Fruit fly (Drosophila melanogaster) whole organism, embryonic: ENCODE results near the gene CG43645.
A peak's percentile ranks its signal among the peaks of the same experiment; 100 is the strongest.

Experiments used
- CG10959 ChIP-seq: fragments of 200-800 bp; sonication (Bioruptor generic); IDR thresholded peaks from 2 replicates; pipeline ENCODE4 v1.3.6; 2022; ENCODE audit warnings: missing biosample characterization, missing genetic modification characterization
- CG12744 ChIP-seq: fragments of 200-800 bp; sonication (Bioruptor generic); optimal IDR thresholded peaks from 2 replicates; lab custom pipeline; 2016; ENCODE audit warnings: missing biosample characterization, missing genetic modification characterization
- CG13775 ChIP-seq: fragments of 200-800 bp; sonication (Bioruptor generic); optimal IDR thresholded peaks from 3 replicates; lab custom pipeline; 2017; ENCODE audit warnings: missing biosample characterization, mild to moderate bottlenecking, missing genetic modification characterization
- CG14014 ChIP-seq: fragments of 200-800 bp; sonication (Bioruptor generic); IDR thresholded peaks from 2 replicates; pipeline ENCODE4 v1.3.6; 2022; ENCODE audit warnings: missing biosample characterization, missing genetic modification characterization
- CG1603 ChIP-seq: fragments of 200-800 bp; sonication (Bioruptor generic); optimal IDR thresholded peaks from 2 replicates; lab custom pipeline; 2019; ENCODE audit warnings: missing biosample characterization, mild to moderate bottlenecking, missing genetic modification characterization, moderate library complexity
- CG16779 ChIP-seq: fragments of 200-800 bp; sonication (Bioruptor generic); IDR thresholded peaks from 2 replicates; pipeline ENCODE4 v1.3.6; 2022; ENCODE audit warnings: missing biosample characterization, missing genetic modification characterization
- CG17359 ChIP-seq: fragments of 200-800 bp; sonication (Bioruptor generic); optimal IDR thresholded peaks from 3 replicates; lab custom pipeline; 2018; ENCODE audit warnings: missing biosample characterization, mild to moderate bottlenecking, missing genetic modification characterization, moderate library complexity
- CG17802 ChIP-seq: fragments of 200-800 bp; sonication (Bioruptor generic); optimal IDR thresholded peaks from 2 replicates; lab custom pipeline; 2018; ENCODE audit warnings: missing biosample characterization, mild to moderate bottlenecking, missing genetic modification characterization, moderate library complexity
- CG18764 ChIP-seq: fragments of 200-800 bp; sonication (Bioruptor generic); optimal IDR thresholded peaks from 3 replicates; lab custom pipeline; 2016; ENCODE audit warnings: missing biosample characterization, missing genetic modification characterization
- CG3065 ChIP-seq: fragments of 200-800 bp; sonication (Bioruptor generic); optimal IDR thresholded peaks from 2 replicates; lab custom pipeline; 2016; ENCODE audit warnings: missing biosample characterization, missing genetic modification characterization
- CG31441 ChIP-seq: fragments of 200-800 bp; sonication (Bioruptor generic); IDR thresholded peaks from 2 replicates; pipeline ENCODE4 v1.3.6; 2022; ENCODE audit warnings: missing biosample characterization, missing genetic modification characterization
- CG33213 ChIP-seq: fragments of 200-800 bp; sonication (Bioruptor generic); optimal IDR thresholded peaks from 3 replicates; lab custom pipeline; 2016; ENCODE audit warnings: missing biosample characterization, missing genetic modification characterization
- CG34224 ChIP-seq: fragments of 200-800 bp; sonication (Bioruptor generic); IDR thresholded peaks from 3 replicates; pipeline ENCODE4 v1.3.6; 2022; ENCODE audit warnings: missing biosample characterization, missing genetic modification characterization; ENCODE audit not compliant: partially characterized antibody
- CG3726 ChIP-seq: fragments of 200-800 bp; sonication (Bioruptor generic); IDR thresholded peaks from 3 replicates; pipeline ENCODE4, ENCODE4 v1.3.6; 2022; ENCODE audit warnings: missing biosample characterization, missing genetic modification characterization
- CG6854 ChIP-seq: fragments of 200-800 bp; sonication (Bioruptor generic); optimal IDR thresholded peaks from 3 replicates; lab custom pipeline; 2017; ENCODE audit warnings: missing biosample characterization, mild to moderate bottlenecking, missing genetic modification characterization
- CG8359 ChIP-seq: fragments of 200-800 bp; sonication (Bioruptor generic); optimal IDR thresholded peaks from 2 replicates; lab custom pipeline; 2017; ENCODE audit warnings: missing biosample characterization, mild to moderate bottlenecking, missing genetic modification characterization, borderline replicate concordance
- CG8924 ChIP-seq: fragments of 200-800 bp; optimal IDR thresholded peaks from 3 replicates; lab custom pipeline; 2019; ENCODE audit warnings: missing biosample characterization, mild to moderate bottlenecking, missing genetic modification characterization, moderate library complexity
- CG9437 ChIP-seq: fragments of 200-800 bp; sonication (Bioruptor generic); optimal IDR thresholded peaks from 2 replicates; lab custom pipeline; 2018; ENCODE audit warnings: missing biosample characterization, mild to moderate bottlenecking, missing genetic modification characterization
- CG9932 ChIP-seq: fragments of 200-800 bp; sonication (Bioruptor generic); IDR thresholded peaks from 2 replicates; pipeline ENCODE4 v1.3.6; 2022; ENCODE audit warnings: missing biosample characterization, missing genetic modification characterization
- D ChIP-seq, 2 experiments: fragments of 200-800 bp in 1 of 2; fragments of >200 bp in 1 of 2; sonication (Bioruptor generic) in 1 of 2; optimal IDR thresholded peaks; 2 replicates in 1 of 2; 3 replicates in 1 of 2; lab custom pipeline; 2017; ENCODE audit warnings: mild to moderate bottlenecking in 1 of 2, missing biosample characterization in 1 of 2, missing genetic modification characterization in 1 of 2, missing genetic modification reagents in 1 of 2
- Dbx ChIP-seq: fragments of 200-800 bp; sonication (Bioruptor generic); IDR thresholded peaks from 3 replicates; pipeline ENCODE4 v1.3.6; 2022; ENCODE audit warnings: missing biosample characterization, missing genetic modification characterization
- Drgx ChIP-seq: fragments of 200-800 bp; sonication (Bioruptor generic); IDR thresholded peaks from 2 replicates; pipeline ENCODE4 v1.3.6; 2022; ENCODE audit warnings: missing biosample characterization, missing genetic modification characterization
- HHEX ChIP-seq: fragments of 200-800 bp; sonication (Bioruptor generic); optimal IDR thresholded peaks from 3 replicates; lab custom pipeline; 2017; ENCODE audit warnings: missing biosample characterization, mild to moderate bottlenecking, missing genetic modification characterization, missing genetic modification reagents
- HLHmδ ChIP-seq: fragments of 200-800 bp; sonication (Bioruptor generic); optimal IDR thresholded peaks from 2 replicates; lab custom pipeline; 2018; ENCODE audit warnings: missing biosample characterization, mild to moderate bottlenecking, missing genetic modification characterization, moderate library complexity
- HmgD ChIP-seq: fragments of 200-800 bp; sonication (Bioruptor generic); optimal IDR thresholded peaks from 3 replicates; lab custom pipeline; 2016; ENCODE audit warnings: missing biosample characterization, missing genetic modification characterization
- Hmx ChIP-seq: fragments of 200-800 bp; sonication (Bioruptor generic); optimal IDR thresholded peaks from 2 replicates; lab custom pipeline; 2016; ENCODE audit warnings: missing biosample characterization, missing genetic modification characterization
- Hr78 ChIP-seq, 2 experiments: fragments of 200-800 bp in 1 of 2; fragments of >200 bp in 1 of 2; sonication (Bioruptor generic) in 1 of 2; optimal IDR thresholded peaks; 2 replicates each; lab custom pipeline; 2017 to 2019; ENCODE audit warnings: missing biosample characterization in 2 of 2, missing genetic modification characterization in 2 of 2, mild to moderate bottlenecking in 1 of 2, moderate library complexity in 1 of 2
- MBD-R2 ChIP-seq: fragments of 200-800 bp; sonication (Bioruptor generic); IDR thresholded peaks from 2 replicates; pipeline ENCODE4 v1.3.6; 2022; ENCODE audit warnings: missing biosample characterization, missing genetic modification characterization
- Opbp ChIP-seq: fragments of 200-800 bp; sonication (Bioruptor generic); IDR thresholded peaks from 3 replicates; pipeline ENCODE4 v1.3.6; 2022; ENCODE audit warnings: missing biosample characterization, missing genetic modification characterization; ENCODE audit not compliant: partially characterized antibody
- Optix ChIP-seq: fragments of 200-800 bp; sonication (Bioruptor generic); IDR thresholded peaks from 3 replicates; pipeline ENCODE4 v1.3.6; 2022; ENCODE audit warnings: missing biosample characterization, missing genetic modification characterization
- PHDP ChIP-seq: fragments of 200-800 bp; sonication (Bioruptor generic); optimal IDR thresholded peaks from 3 replicates; lab custom pipeline; 2018; ENCODE audit warnings: missing biosample characterization, mild to moderate bottlenecking, missing genetic modification characterization, moderate library complexity
- Poxn ChIP-seq: fragments of 200-800 bp; sonication (Bioruptor generic); IDR thresholded peaks from 2 replicates; pipeline ENCODE4 v1.3.6; 2022; ENCODE audit warnings: missing biosample characterization, missing genetic modification characterization
- ab ChIP-seq: fragments of 200-800 bp; sonication (Bioruptor generic); optimal IDR thresholded peaks from 2 replicates; lab custom pipeline; 2016; ENCODE audit warnings: missing biosample characterization, missing genetic modification characterization
- btn ChIP-seq: fragments of 200-800 bp; sonication (Bioruptor generic); optimal IDR thresholded peaks from 2 replicates; lab custom pipeline; 2016; ENCODE audit warnings: missing biosample characterization, missing genetic modification characterization
- dysf ChIP-seq: fragments of 200-800 bp; sonication (Bioruptor generic); IDR thresholded peaks from 3 replicates; pipeline ENCODE4 v1.3.6; 2022; ENCODE audit warnings: missing biosample characterization, missing genetic modification characterization
- eyg ChIP-seq: fragments of 200-800 bp; sonication (Bioruptor generic); optimal IDR thresholded peaks from 3 replicates; lab custom pipeline; 2016; ENCODE audit warnings: missing biosample characterization, missing genetic modification characterization
- gt ChIP-seq: fragments of 200-800 bp; sonication (Bioruptor generic); IDR thresholded peaks from 2 replicates; pipeline ENCODE4 v1.3.6; 2022; ENCODE audit warnings: missing biosample characterization, missing genetic modification characterization
- lilli ChIP-seq: fragments of 200-800 bp; sonication (Bioruptor generic); optimal IDR thresholded peaks from 3 replicates; lab custom pipeline; 2016; ENCODE audit warnings: missing biosample characterization, missing genetic modification characterization
- mirr ChIP-seq: fragments of 200-800 bp; sonication (Bioruptor generic); optimal IDR thresholded peaks from 3 replicates; lab custom pipeline; 2018; ENCODE audit warnings: missing biosample characterization, mild to moderate bottlenecking, missing genetic modification characterization
- nerfin-1 ChIP-seq: fragments of 200-800 bp; sonication (Bioruptor generic); optimal IDR thresholded peaks from 3 replicates; lab custom pipeline; 2019; ENCODE audit warnings: missing biosample characterization, mild to moderate bottlenecking, missing genetic modification characterization, moderate library complexity
- nmo ChIP-seq: fragments of 200-800 bp; sonication (Bioruptor generic); optimal IDR thresholded peaks from 2 replicates; lab custom pipeline; 2018; ENCODE audit warnings: missing biosample characterization, mild to moderate bottlenecking, missing genetic modification characterization, moderate library complexity
- sc ChIP-seq, 3 experiments: fragments of >200 bp in 2 of 3; fragments of 200-800 bp in 1 of 3; sonication (Bioruptor generic) in 1 of 3; optimal IDR thresholded peaks; 2 replicates in 2 of 3; 3 replicates in 1 of 3; lab custom pipeline; 2017; ENCODE audit warnings: mild to moderate bottlenecking in 1 of 3, missing biosample characterization in 1 of 3, missing genetic modification characterization in 1 of 3, missing genetic modification reagents in 1 of 3
- scrt ChIP-seq: fragments of 200-800 bp; sonication (Bioruptor generic); optimal IDR thresholded peaks from 2 replicates; lab custom pipeline; 2018; ENCODE audit warnings: missing biosample characterization, mild to moderate bottlenecking, missing genetic modification characterization, moderate library complexity
- sens ChIP-seq: fragments of 200-800 bp; sonication (Bioruptor generic); peaks from one replicate; lab custom pipeline; 2016; ENCODE audit warnings: missing biosample characterization, missing genetic modification characterization
- sens-2 ChIP-seq: fragments of 200-800 bp; sonication (Bioruptor generic); IDR thresholded peaks from 2 replicates; pipeline ENCODE4 v1.3.6; 2022; ENCODE audit warnings: missing biosample characterization, missing genetic modification characterization
- sim ChIP-seq: fragments of 200-800 bp; sonication (Bioruptor generic); IDR thresholded peaks from 2 replicates; pipeline ENCODE4 v1.3.6; 2022; ENCODE audit warnings: missing biosample characterization, missing genetic modification characterization
- tna ChIP-seq: fragments of 200-800 bp; sonication (Bioruptor generic); IDR thresholded peaks from 2 replicates; pipeline ENCODE4 v1.3.6; 2022; ENCODE audit warnings: missing biosample characterization, missing genetic modification characterization; ENCODE audit not compliant: partially characterized antibody
- tup ChIP-seq: fragments of 200-800 bp; sonication (Bioruptor generic); optimal IDR thresholded peaks from 2 replicates; lab custom pipeline; 2016; ENCODE audit warnings: missing biosample characterization, mild to moderate bottlenecking, missing genetic modification characterization, moderate library complexity

The CG43645 gene

DNA sequence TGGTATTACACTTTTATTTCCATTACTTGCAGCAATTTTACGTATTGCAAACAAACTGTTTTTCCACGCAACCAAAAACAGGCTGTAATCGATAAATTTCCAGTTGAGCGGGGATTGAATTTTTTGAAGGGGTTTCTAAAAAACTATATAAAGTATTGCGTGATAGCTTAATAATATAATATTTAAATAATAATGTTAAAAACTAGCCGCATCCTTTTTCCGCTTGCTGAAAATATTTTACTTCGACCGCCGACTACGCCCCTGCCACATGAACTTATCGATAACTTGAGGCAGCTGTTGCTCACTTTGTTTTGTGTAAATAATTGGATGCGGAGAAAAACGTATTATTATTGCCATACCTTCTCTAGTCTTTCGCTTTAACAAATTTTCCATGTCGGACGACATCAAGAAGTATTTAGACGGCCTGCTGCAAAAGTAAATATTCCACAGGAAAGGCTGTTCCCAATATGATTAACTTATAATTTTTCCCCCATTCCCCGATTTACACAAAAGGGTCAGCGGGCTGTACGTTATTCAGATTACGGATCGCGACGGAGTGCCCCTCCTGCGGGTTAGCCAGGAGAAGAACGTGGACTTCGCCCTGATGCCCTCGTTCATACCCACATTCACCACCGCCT is 4.5 kb upstream of the CG43645 start, which contains the start of the genes fws and Lamtor3 (continued):
- no peak for TF ChIP-seq Hr78 (GFP tag; optimal IDR thresholded peaks at IDR 0.05; lab: Kevin White, UChicago)
- peak; percentile 98 for TF ChIP-seq gt (GFP tag; lab: Robert Waterston, UW)
- peak; percentile 92 for TF ChIP-seq CG3065 (GFP tag; lab: Kevin White, UChicago)
- peak; percentile 99 for TF ChIP-seq Optix (GFP tag; lab: Robert Waterston, UW)
- TF ChIP-seq CG3726, result peak; percentile 98
- no peak for TF ChIP-seq HmgD (GFP tag; lab: Kevin White, UChicago)
- TF ChIP-seq eyg, result peak; percentile 61
- TF ChIP-seq CG8359, result peak; percentile 90
- peak; percentile 99 for TF ChIP-seq CG13775
- TF ChIP-seq sc (optimal IDR thresholded peaks at IDR 0.05; lab: Kevin White, UChicago), result no peak
- peak; percentile 98 for TF ChIP-seq sc (GFP tag; optimal IDR thresholded peaks at IDR 0.05; lab: Kevin White, UChicago)
- no peak for TF ChIP-seq HLHmδ (GFP tag; lab: Kevin White, UChicago)
- peak; percentile 98 for TF ChIP-seq CG16779 (GFP tag; lab: Robert Waterston, UW)
- peak; percentile 97 for TF ChIP-seq sim (GFP tag; lab: Robert Waterston, UW)
- TF ChIP-seq tup (GFP tag; lab: Kevin White, UChicago), result peak; percentile 86
- peak; percentile 30 for TF ChIP-seq btn (GFP tag; lab: Kevin White, UChicago)
- peak; percentile 74 for TF ChIP-seq CG12744 (GFP tag; lab: Kevin White, UChicago)
- no peak; the same call in 1 of the 2 replicates for TF ChIP-seq tna
- peak; percentile 97 for TF ChIP-seq lilli (GFP tag; lab: Kevin White, UChicago)
- TF ChIP-seq dysf (GFP tag; lab: Robert Waterston, UW), result peak; percentile 99
- peak; percentile 97 for TF ChIP-seq scrt (GFP tag; lab: Kevin White, UChicago)
- peak; percentile 98 for TF ChIP-seq CG8924
- TF ChIP-seq HHEX, result peak; percentile 98
- peak; percentile 99 for TF ChIP-seq PHDP (tag; lab: Kevin White, UChicago)
- TF ChIP-seq CG31441 (GFP tag; lab: Robert Waterston, UW), result peak; percentile 98
- peak; percentile 51; the same call in 1 of the 3 replicates for TF ChIP-seq Opbp
- TF ChIP-seq Poxn (GFP tag; lab: Robert Waterston, UW), result peak; percentile 97
- peak; percentile 94 for TF ChIP-seq CG18764 (GFP tag; lab: Kevin White, UChicago)
- TF ChIP-seq mirr, result peak; percentile 56
- no peak for TF ChIP-seq D (optimal IDR thresholded peaks at IDR 0.05; lab: Kevin White, UChicago)
- peak; percentile 96 for TF ChIP-seq D (GFP tag; optimal IDR thresholded peaks at IDR 0.05; lab: Kevin White, UChicago)
- TF ChIP-seq nmo, result peak; percentile 99
- TF ChIP-seq ab, result peak; percentile 81
- TF ChIP-seq CG33213 (GFP tag; lab: Kevin White, UChicago), result peak; percentile 72
- peak; percentile 100 for TF ChIP-seq MBD-R2
- peak; percentile 99 for TF ChIP-seq CG14014 (GFP tag; lab: Robert Waterston, UW)
- TF ChIP-seq Dbx (GFP tag; lab: Robert Waterston, UW), result peak; percentile 99
- peak; percentile 93 for TF ChIP-seq CG17802
- peak; percentile 61 for TF ChIP-seq Hmx
- peak; percentile 78 for TF ChIP-seq CG34224 (GFP tag; lab: Robert Waterston, UW)
- peak; percentile 98 for TF ChIP-seq sens-2 (GFP tag; lab: Robert Waterston, UW)
- peak; percentile 96 for TF ChIP-seq CG9437
- peak; percentile 99 for TF ChIP-seq CG17359
- peak; percentile 100 for TF ChIP-seq Drgx (GFP tag; lab: Robert Waterston, UW)
- TF ChIP-seq CG10959, result peak; percentile 96
- peak; percentile 93 for TF ChIP-seq nerfin-1
- peak; percentile 97 for TF ChIP-seq sens (GFP tag; lab: Kevin White, UChicago)
- TF ChIP-seq CG1603 (tag; lab: Kevin White, UChicago), result peak; percentile 82
- peak; percentile 99 for TF ChIP-seq CG9932 (GFP tag; lab: Robert Waterston, UW)
- TF ChIP-seq CG6854, result peak; percentile 93
